Fruit fly (Drosophila melanogaster): ENCODE results near the gene cyc.

Gene cyc

dm6 chr3L:19815472-19816150, at the start of gene cyc (continued):
- TF ChIP-seq CG4854 (GFP tag; optimal IDR thresholded peaks at IDR 0.05) (no peak), Dbx (GFP tag; IDR thresholded peaks at IDR 0.05) (no peak), nom (GFP tag; optimal IDR thresholded peaks at IDR 0.05) (peak; percentile 68), CG17912 (GFP tag; optimal IDR thresholded peaks at IDR 0.05) (no peak), sisA (GFP tag; IDR thresholded peaks at IDR 0.05) (no peak), Blimp-1 (GFP tag; optimal IDR thresholded peaks at IDR 0.05) (no peak), wdn (GFP tag; IDR thresholded peaks at IDR 0.05) (no peak), eve (GFP tag; optimal IDR thresholded peaks at IDR 0.05) (no peak), TFAM (GFP tag; optimal IDR thresholded peaks at IDR 0.05) (no peak), Hsf (GFP tag; optimal IDR thresholded peaks at IDR 0.05) (no peak), inv (GFP tag; IDR thresholded peaks at IDR 0.05; ENCODE audit: partially characterized antibody) (no peak), sob (GFP tag; IDR thresholded peaks at IDR 0.05) (no peak), CG30403 (GFP tag; optimal IDR thresholded peaks at IDR 0.05) (no peak), CG32532 (GFP tag; IDR thresholded peaks at IDR 0.05) (no peak), CG10959 (GFP tag; IDR thresholded peaks at IDR 0.05) (no peak), CTCF (GFP tag; optimal IDR thresholded peaks at IDR 0.05) (peak; percentile 51), ase (GFP tag; IDR thresholded peaks at IDR 0.05) (no peak), vfl (GFP tag; optimal IDR thresholded peaks at IDR 0.05) (no peak), unpg (GFP tag; optimal IDR thresholded peaks at IDR 0.05) (no peak), CG1602 (GFP tag; optimal IDR thresholded peaks at IDR 0.05) (no peak), ab (GFP tag; optimal IDR thresholded peaks at IDR 0.05) (no peak), Dip2 (GFP tag; IDR thresholded peaks at IDR 0.05) (no peak), en (GFP tag; optimal IDR thresholded peaks at IDR 0.05) (no peak), chm (GFP tag; IDR thresholded peaks at IDR 0.05) (no peak), Nf-YB (GFP tag; optimal IDR thresholded peaks at IDR 0.05) (no peak), salm (tag; optimal IDR thresholded peaks at IDR 0.05) (no peak), CG7271 (tag; optimal IDR thresholded peaks at IDR 0.05) (no peak), bowl (GFP tag; IDR thresholded peaks at IDR 0.05) (no peak), NC2α (GFP tag; optimal IDR thresholded peaks at IDR 0.05) (no peak), CG18599 (GFP tag; optimal IDR thresholded peaks at IDR 0.05) (no peak), Chrac-16 (GFP tag; optimal IDR thresholded peaks at IDR 0.05) (no peak), CG2678 (tag; optimal IDR thresholded peaks at IDR 0.05) (no peak), vnd (GFP tag; IDR thresholded peaks at IDR 0.05; ENCODE audit: partially characterized antibody) (no peak), CG2116 (GFP tag; optimal IDR thresholded peaks at IDR 0.05) (no peak), twi (tag; optimal IDR thresholded peaks at IDR 0.05) (no peak), jing (GFP tag; optimal IDR thresholded peaks at IDR 0.05) (no peak), CG17612 (GFP tag; IDR thresholded peaks at IDR 0.05) (no peak), H15 (GFP tag; IDR thresholded peaks at IDR 0.05) (no peak), ERR (GFP tag; optimal IDR thresholded peaks at IDR 0.05) (no peak), bigmax (GFP tag; optimal IDR thresholded peaks at IDR 0.05) (no peak), CG12744 (GFP tag; optimal IDR thresholded peaks at IDR 0.05) (no peak), sc (optimal IDR thresholded peaks at IDR 0.05) (no peak), sc (GFP tag; optimal IDR thresholded peaks at IDR 0.05) (no peak), CG6689 (GFP tag; IDR thresholded peaks at IDR 0.05) (no peak), HLH54F (GFP tag; optimal IDR thresholded peaks at IDR 0.05) (no peak), sens-2 (GFP tag; IDR thresholded peaks at IDR 0.05) (no peak), YL-1 (GFP tag; optimal IDR thresholded peaks at IDR 0.05) (peak; percentile 32), Doc3 (GFP tag; IDR thresholded peaks at IDR 0.05; ENCODE audit: partially characterized antibody) (no peak), tio (GFP tag; optimal IDR thresholded peaks at IDR 0.05) (no peak), Lhr (GFP tag; optimal IDR thresholded peaks at IDR 0.05) (no peak), CG18764 (GFP tag; optimal IDR thresholded peaks at IDR 0.05) (no peak), da (GFP tag; optimal IDR thresholded peaks at IDR 0.05) (no peak), fru (optimal IDR thresholded peaks at IDR 0.05) (no peak)
